Fruit fly (Drosophila melanogaster) whole organism, embryonic: ENCODE measurements around the gene Rad60.

Experiments
- CG10462 ChIP-seq: fragments of 200-800 bp; sonication (Bioruptor generic); optimal IDR thresholded peaks from 2 replicates; lab custom pipeline; 2016; ENCODE audit warnings: missing biosample characterization, missing genetic modification characterization
- CG10979 ChIP-seq: fragments of 200-800 bp; sonication (Bioruptor generic); optimal IDR thresholded peaks from 2 replicates; lab custom pipeline; 2018; ENCODE audit warnings: missing biosample characterization, mild to moderate bottlenecking, missing genetic modification characterization, moderate library complexity
- CG11093 ChIP-seq: fragments of 200-800 bp; sonication (Bioruptor generic); IDR thresholded peaks from 3 replicates; pipeline ENCODE4 v1.3.6; 2022; ENCODE audit warnings: missing biosample characterization, missing genetic modification characterization
- CG12219 ChIP-seq: fragments of 200-800 bp; sonication (Bioruptor generic); optimal IDR thresholded peaks from 3 replicates; lab custom pipeline; 2018; ENCODE audit warnings: missing biosample characterization, mild to moderate bottlenecking, missing genetic modification characterization
- CG13123 ChIP-seq: fragments of 200-800 bp; sonication (Bioruptor generic); optimal IDR thresholded peaks from 2 replicates; lab custom pipeline; 2016; ENCODE audit warnings: missing biosample characterization, missing genetic modification characterization
- CG13287 ChIP-seq: fragments of 200-800 bp; sonication (Bioruptor generic); IDR thresholded peaks from 2 replicates; pipeline ENCODE4 v1.3.6; 2022; ENCODE audit warnings: missing biosample characterization, missing genetic modification characterization; ENCODE audit not compliant: partially characterized antibody
- CG13296 ChIP-seq: fragments of 200-800 bp; sonication (Bioruptor generic); optimal IDR thresholded peaks from 3 replicates; lab custom pipeline; 2018; ENCODE audit warnings: missing biosample characterization, mild to moderate bottlenecking, missing genetic modification characterization
- CG14860 ChIP-seq: fragments of 200-800 bp; sonication (Bioruptor generic); IDR thresholded peaks from 3 replicates; pipeline ENCODE4 v1.3.6; 2022; ENCODE audit warnings: missing biosample characterization, missing genetic modification characterization; ENCODE audit not compliant: partially characterized antibody
- CG1529 ChIP-seq: fragments of 200-800 bp; sonication (Bioruptor generic); optimal IDR thresholded peaks from 3 replicates; lab custom pipeline; 2018; ENCODE audit warnings: missing biosample characterization, missing genetic modification characterization
- CG17328 ChIP-seq: fragments of 200-800 bp; sonication (Bioruptor generic); IDR thresholded peaks from 2 replicates; pipeline ENCODE4 v1.3.6; 2022; ENCODE audit warnings: missing biosample characterization, missing genetic modification characterization
- CG17359 ChIP-seq: fragments of 200-800 bp; sonication (Bioruptor generic); optimal IDR thresholded peaks from 3 replicates; lab custom pipeline; 2018; ENCODE audit warnings: missing biosample characterization, mild to moderate bottlenecking, missing genetic modification characterization, moderate library complexity
- CG1792 ChIP-seq: fragments of 200-800 bp; sonication (Bioruptor generic); optimal IDR thresholded peaks from 2 replicates; lab custom pipeline; 2016; ENCODE audit warnings: missing biosample characterization, missing genetic modification characterization
- CG18476 ChIP-seq: fragments of 200-800 bp; sonication (Bioruptor generic); optimal IDR thresholded peaks from 2 replicates; lab custom pipeline; 2016; ENCODE audit warnings: missing biosample characterization, mild to moderate bottlenecking, missing genetic modification characterization
- CG2712 ChIP-seq: fragments of 200-800 bp; optimal IDR thresholded peaks from 3 replicates; lab custom pipeline; 2019; ENCODE audit warnings: missing biosample characterization, mild to moderate bottlenecking, missing genetic modification characterization, moderate library complexity
- CG31441 ChIP-seq: fragments of 200-800 bp; sonication (Bioruptor generic); IDR thresholded peaks from 2 replicates; pipeline ENCODE4 v1.3.6; 2022; ENCODE audit warnings: missing biosample characterization, missing genetic modification characterization
- CG3726 ChIP-seq: fragments of 200-800 bp; sonication (Bioruptor generic); IDR thresholded peaks from 3 replicates; pipeline ENCODE4, ENCODE4 v1.3.6; 2022; ENCODE audit warnings: missing biosample characterization, missing genetic modification characterization
- CG4328 ChIP-seq: fragments of 200-800 bp; sonication (Bioruptor generic); optimal IDR thresholded peaks from 3 replicates; lab custom pipeline; 2017; ENCODE audit warnings: missing biosample characterization, missing genetic modification reagents, missing genetic modification characterization
- CG5180 ChIP-seq: fragments of 200-800 bp; sonication (Bioruptor generic); optimal IDR thresholded peaks from 3 replicates; lab custom pipeline; 2017; ENCODE audit warnings: missing biosample characterization, missing genetic modification characterization, mild to moderate bottlenecking, moderate library complexity, missing genetic modification reagents
- CG7839 ChIP-seq: fragments of 200-800 bp; sonication (Bioruptor generic); optimal IDR thresholded peaks from 3 replicates; lab custom pipeline; 2018; ENCODE audit warnings: missing biosample characterization, mild to moderate bottlenecking, missing genetic modification characterization, moderate library complexity
- CG8281 ChIP-seq: fragments of 200-800 bp; sonication (Bioruptor generic); optimal IDR thresholded peaks from 2 replicates; lab custom pipeline; 2018; ENCODE audit warnings: missing biosample characterization, mild to moderate bottlenecking, missing genetic modification characterization, moderate library complexity
- CG8944 ChIP-seq: fragments of 200-800 bp; sonication (Bioruptor generic); optimal IDR thresholded peaks from 3 replicates; lab custom pipeline; 2016; ENCODE audit warnings: missing biosample characterization, missing genetic modification characterization
- CG9876 ChIP-seq: fragments of 200-800 bp; sonication (Bioruptor generic); optimal IDR thresholded peaks from 2 replicates; lab custom pipeline; 2016; ENCODE audit warnings: missing biosample characterization, missing genetic modification characterization
- D19B ChIP-seq: fragments of 200-800 bp; sonication (Bioruptor generic); optimal IDR thresholded peaks from 2 replicates; lab custom pipeline; 2017; ENCODE audit warnings: missing biosample characterization, mild to moderate bottlenecking, missing genetic modification characterization
- Dfd ChIP-seq, 2 experiments: fragments of >200 bp; optimal IDR thresholded peaks; 2 replicates each; lab custom pipeline; 2017; ENCODE audit warnings: missing biosample characterization in 2 of 2, missing genetic modification characterization in 2 of 2
- Dip3 ChIP-seq: fragments of 200-800 bp; sonication (Bioruptor generic); optimal IDR thresholded peaks from 3 replicates; lab custom pipeline; 2016; ENCODE audit warnings: missing biosample characterization, missing genetic modification characterization
- Dp ChIP-seq: fragments of 200-800 bp; sonication (Bioruptor generic); optimal IDR thresholded peaks from 2 replicates; lab custom pipeline; 2018; ENCODE audit warnings: missing biosample characterization, mild to moderate bottlenecking, missing genetic modification characterization, moderate library complexity
- Gug ChIP-seq: fragments of 200-800 bp; sonication (Bioruptor generic); IDR thresholded peaks from 4 replicates; pipeline ENCODE4 v1.3.6; 2022; ENCODE audit warnings: missing biosample characterization, missing genetic modification characterization
- Hey ChIP-seq: fragments of 200-800 bp; sonication (Bioruptor generic); optimal IDR thresholded peaks from 3 replicates; lab custom pipeline; 2018; ENCODE audit warnings: missing biosample characterization, mild to moderate bottlenecking, missing genetic modification characterization
- MESR4 ChIP-seq: fragments of 200-800 bp; sonication (Bioruptor generic); optimal IDR thresholded peaks from 2 replicates; lab custom pipeline; 2018; ENCODE audit warnings: missing biosample characterization, mild to moderate bottlenecking, missing genetic modification characterization, moderate library complexity
- Mad ChIP-seq: fragments of 200-800 bp; sonication (Bioruptor generic); optimal IDR thresholded peaks from 2 replicates; lab custom pipeline; 2016; ENCODE audit warnings: missing biosample characterization, missing genetic modification characterization
- NfI ChIP-seq: fragments of 200-800 bp; sonication (Bioruptor generic); optimal IDR thresholded peaks from 3 replicates; lab custom pipeline; 2018; ENCODE audit warnings: missing biosample characterization, mild to moderate bottlenecking, missing genetic modification characterization, moderate library complexity
- PHDP ChIP-seq: fragments of 200-800 bp; sonication (Bioruptor generic); optimal IDR thresholded peaks from 3 replicates; lab custom pipeline; 2018; ENCODE audit warnings: missing biosample characterization, mild to moderate bottlenecking, missing genetic modification characterization, moderate library complexity
- Sry-δ ChIP-seq: fragments of 200-800 bp; sonication (Bioruptor generic); optimal IDR thresholded peaks from 2 replicates; lab custom pipeline; 2016; ENCODE audit warnings: missing biosample characterization, missing genetic modification characterization
- Tbp ChIP-seq: fragments of >200 bp; optimal IDR thresholded peaks from 2 replicates; lab custom pipeline; 2018; ENCODE audit warnings: missing biosample characterization, missing genetic modification characterization
- al ChIP-seq: fragments of 200-800 bp; sonication (Bioruptor generic); IDR thresholded peaks from 2 replicates; pipeline ENCODE4 v1.3.6; 2022; ENCODE audit warnings: missing biosample characterization, missing genetic modification characterization
- ara ChIP-seq: fragments of 200-800 bp; sonication (Bioruptor generic); IDR thresholded peaks from 2 replicates; pipeline ENCODE4 v1.3.6; 2022; ENCODE audit warnings: missing biosample characterization, missing genetic modification characterization
- ase ChIP-seq: fragments of 200-800 bp; sonication (Bioruptor generic); IDR thresholded peaks from 3 replicates; pipeline ENCODE4 v1.3.6; 2022; ENCODE audit warnings: missing biosample characterization, missing genetic modification characterization
- ato ChIP-seq: fragments of 200-800 bp; sonication (Bioruptor generic); IDR thresholded peaks from 2 replicates; pipeline ENCODE4 v1.3.6; 2022; ENCODE audit warnings: missing biosample characterization, missing genetic modification characterization; ENCODE audit not compliant: partially characterized antibody
- bcd ChIP-seq: fragments of 200-800 bp; sonication (Bioruptor generic); optimal IDR thresholded peaks from 2 replicates; lab custom pipeline; 2017; ENCODE audit warnings: missing biosample characterization, mild to moderate bottlenecking, missing genetic modification characterization
- bigmax ChIP-seq: fragments of 200-800 bp; sonication (Bioruptor generic); optimal IDR thresholded peaks from 2 replicates; lab custom pipeline; 2018; ENCODE audit warnings: missing biosample characterization, mild to moderate bottlenecking, missing genetic modification characterization
- dati ChIP-seq: fragments of 200-800 bp; sonication (Bioruptor generic); IDR thresholded peaks from 2 replicates; pipeline ENCODE4 v1.3.6; 2022; ENCODE audit warnings: missing biosample characterization, missing genetic modification characterization
- dmrt11E ChIP-seq: fragments of 200-800 bp; sonication (Bioruptor generic); optimal IDR thresholded peaks from 3 replicates; lab custom pipeline; 2018; ENCODE audit warnings: missing biosample characterization, mild to moderate bottlenecking, missing genetic modification characterization, moderate library complexity
- fd3F ChIP-seq: fragments of 200-800 bp; sonication (Bioruptor generic); optimal IDR thresholded peaks from 2 replicates; lab custom pipeline; 2018; ENCODE audit warnings: missing biosample characterization, mild to moderate bottlenecking, missing genetic modification characterization, moderate library complexity
- her ChIP-seq: fragments of 200-800 bp; sonication (Bioruptor generic); optimal IDR thresholded peaks from 2 replicates; lab custom pipeline; 2016; ENCODE audit warnings: missing biosample characterization, missing genetic modification characterization
- luna ChIP-seq: fragments of 200-800 bp; sonication (Bioruptor generic); optimal IDR thresholded peaks from 2 replicates; lab custom pipeline; 2016; ENCODE audit warnings: missing biosample characterization, missing genetic modification characterization
- maf-S ChIP-seq: fragments of 200-800 bp; sonication (Bioruptor generic); optimal IDR thresholded peaks from 2 replicates; lab custom pipeline; 2016; ENCODE audit warnings: missing biosample characterization, missing genetic modification characterization
- oc ChIP-seq: fragments of 200-800 bp; sonication (Bioruptor generic); optimal IDR thresholded peaks from 2 replicates; lab custom pipeline; 2018; ENCODE audit warnings: missing biosample characterization, mild to moderate bottlenecking, missing genetic modification characterization, moderate library complexity
- odd ChIP-seq: fragments of 200-800 bp; sonication (Bioruptor generic); optimal IDR thresholded peaks from 2 replicates; lab custom pipeline; 2017; ENCODE audit warnings: missing biosample characterization, mild to moderate bottlenecking, missing genetic modification characterization
- sens-2 ChIP-seq: fragments of 200-800 bp; sonication (Bioruptor generic); IDR thresholded peaks from 2 replicates; pipeline ENCODE4 v1.3.6; 2022; ENCODE audit warnings: missing biosample characterization, missing genetic modification characterization
- trem ChIP-seq: fragments of 200-800 bp; optimal IDR thresholded peaks from 3 replicates; lab custom pipeline; 2019; ENCODE audit warnings: missing biosample characterization, mild to moderate bottlenecking, missing genetic modification characterization, moderate library complexity
- unc-4 ChIP-seq: fragments of 200-800 bp; sonication (Bioruptor generic); IDR thresholded peaks from 2 replicates; pipeline ENCODE4 v1.3.6; 2022; ENCODE audit warnings: missing biosample characterization, missing genetic modification characterization; ENCODE audit not compliant: partially characterized antibody
- unpg ChIP-seq: fragments of 200-800 bp; sonication (Bioruptor generic); optimal IDR thresholded peaks from 3 replicates; lab custom pipeline; 2018; ENCODE audit warnings: missing biosample characterization, mild to moderate bottlenecking, missing genetic modification characterization, moderate library complexity

Gene Rad60

dm6 chr3R:23221680-23222148, 29.6 kb downstream of the Rad60 start (continued):
- TF ChIP-seq CG8281 (tag; lab: Kevin White, UChicago) (no peak), CG9876 (GFP tag; lab: Kevin White, UChicago) (no peak), PHDP (tag; lab: Kevin White, UChicago) (no peak), her (GFP tag; lab: Kevin White, UChicago) (peak; percentile 3), unc-4 (no peak), CG8944 (no peak), CG13123 (GFP tag; lab: Kevin White, UChicago) (no peak), CG10979 (tag; lab: Kevin White, UChicago) (no peak), bcd (GFP tag; lab: Kevin White, UChicago) (no peak), CG31441 (GFP tag; lab: Robert Waterston, UW) (no peak), unpg (no peak), bigmax (no peak), CG2712 (tag; lab: Kevin White, UChicago) (no peak), ato (GFP tag; lab: Robert Waterston, UW) (no peak), maf-S (GFP tag; lab: Kevin White, UChicago) (no peak), CG10462 (GFP tag; lab: Kevin White, UChicago) (no peak), ase (GFP tag; lab: Robert Waterston, UW) (no peak), CG7839 (no peak), Dip3 (GFP tag; lab: Kevin White, UChicago) (no peak), D19B (GFP tag; lab: Kevin White, UChicago) (no peak), ara (GFP tag; lab: Robert Waterston, UW) (no peak), dmrt11E (tag; lab: Kevin White, UChicago) (no peak), CG13287 (GFP tag; lab: Robert Waterston, UW) (peak; percentile 61; the same call in 1 of the 2 replicates), CG3726 (no peak), CG11093 (GFP tag; lab: Robert Waterston, UW) (no peak), Sry-δ (GFP tag; lab: Kevin White, UChicago) (no peak), al (no peak), CG18476 (GFP tag; lab: Kevin White, UChicago) (no peak), CG4328 (GFP tag; lab: Kevin White, UChicago) (no peak), luna (GFP tag; lab: Kevin White, UChicago) (no peak), Tbp (GFP tag; lab: Kevin White, UChicago) (no peak), dati (GFP tag; lab: Robert Waterston, UW) (no peak), CG17359 (tag; lab: Kevin White, UChicago) (no peak), CG17328 (GFP tag; lab: Robert Waterston, UW) (no peak), odd (GFP tag; lab: Kevin White, UChicago) (no peak), CG1792 (GFP tag; lab: Kevin White, UChicago) (no peak), Dp (GFP tag; lab: Kevin White, UChicago) (peak; percentile 54), Gug (GFP tag; lab: Robert Waterston, UW) (no peak), CG1529 (GFP tag; lab: Kevin White, UChicago) (no peak), Dfd (GFP tag; optimal IDR thresholded peaks at IDR 0.05; lab: Kevin White, UChicago) (no peak), fd3F (GFP tag; lab: Kevin White, UChicago) (no peak), oc (tag; lab: Kevin White, UChicago) (no peak), Hey (tag; lab: Kevin White, UChicago) (no peak), sens-2 (no peak), CG12219 (GFP tag; lab: Kevin White, UChicago) (no peak), trem (tag; lab: Kevin White, UChicago) (no peak), Mad (no peak), CG5180 (GFP tag; lab: Kevin White, UChicago) (no peak), NfI (GFP tag; lab: Kevin White, UChicago) (no peak), MESR4 (GFP tag; lab: Kevin White, UChicago) (no peak), CG14860 (no peak), CG13296 (no peak)
